Fruit fly (Drosophila melanogaster): ENCODE data around the gene MED11.

- no peak for TF ChIP-seq CG15479 (GFP tag; optimal IDR thresholded peaks at IDR 0.05)
- TF ChIP-seq ranshi (GFP tag; IDR thresholded peaks at IDR 0.05), result no peak
- TF ChIP-seq CG4707 (GFP tag; optimal IDR thresholded peaks at IDR 0.05), result no peak
- no peak for TF ChIP-seq Hr3 (GFP tag; optimal IDR thresholded peaks at IDR 0.05)
- TF ChIP-seq Oaz (GFP tag; IDR thresholded peaks at IDR 0.05), result no peak
Observed at dm6 chr3L:18767950-18768781, 22.5 kb downstream of the MED11 start.
